Worm (Caenorhabditis elegans): ENCODE measurements around the gene Y43F8B.9.

Y43F8B.9 gene

DNA sequence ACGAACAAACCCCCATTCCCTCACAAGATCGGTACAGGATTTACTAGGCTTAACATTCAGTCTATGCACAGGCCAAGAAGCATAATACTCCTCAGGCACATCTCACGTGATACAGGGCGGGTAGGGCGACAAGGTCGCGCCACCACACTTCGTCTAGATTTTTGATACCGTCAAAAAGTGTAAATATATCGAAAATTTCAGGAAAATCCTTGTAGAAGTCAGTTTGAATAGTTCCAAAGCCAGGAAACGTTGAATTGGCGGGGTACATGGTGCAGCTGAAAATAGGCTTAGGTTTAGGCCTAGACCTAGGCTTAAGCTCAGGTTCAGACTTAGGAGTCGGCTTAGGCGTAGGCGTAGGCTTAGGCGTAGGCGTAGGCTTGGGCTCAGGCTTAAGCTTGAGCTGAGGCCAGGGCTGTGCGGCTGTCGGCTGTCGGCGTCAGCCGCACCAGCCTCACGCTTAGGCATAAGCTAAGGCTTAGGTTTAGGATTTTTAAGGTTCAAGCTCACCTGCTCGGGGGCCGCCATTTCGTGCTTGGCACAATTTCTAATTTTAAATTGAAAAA, 47.5 kb upstream of the Y43F8B.9 start:
- no peak for TF ChIP-seq sdz-38 (tag; optimal IDR thresholded peaks at IDR 0.05)
- no peak for TF ChIP-seq lsl-1 (GFP tag; optimal IDR thresholded peaks at IDR 0.05)
- TF ChIP-seq attf-3 (GFP tag; conservative IDR thresholded peaks at IDR 0.05), result peak; percentile 34; the same call in 1 of the 2 replicates
- peak; percentile 67 for TF ChIP-seq athp-1 (tag; optimal IDR thresholded peaks at IDR 0.05)
- no peak for TF ChIP-seq aptf-2 (GFP tag; conservative IDR thresholded peaks at IDR 0.05)
- 0 out of 2 replicates have a peak, but pooled peaks have one; percentile 39 for TF ChIP-seq dox-1 (GFP tag; IDR thresholded peaks at IDR 0.05)
- TF ChIP-seq aptf-3 (GFP tag; IDR thresholded peaks at IDR 0.05), result 0 out of 2 replicates have a peak, but pooled peaks have one; percentile 21
- peak; percentile 24 for TF ChIP-seq fkh-3 (tag; optimal IDR thresholded peaks at IDR 0.05)
- peak; percentile 28; the same call in 1 of the 2 replicates for TF ChIP-seq hmg-1.2 (GFP tag; IDR thresholded peaks at IDR 0.05)
- TF ChIP-seq lin-26 (GFP tag; IDR thresholded peaks at IDR 0.05), result 0 out of 2 replicates have a peak, but pooled peaks have one; percentile 44
- TF ChIP-seq sptf-2 (GFP tag; optimal IDR thresholded peaks at IDR 0.05), result peak; percentile 23
- TF ChIP-seq C17E4.6 (GFP tag; IDR thresholded peaks at IDR 0.05), result 0 out of 2 replicates have a peak, but pooled peaks have one; percentile 10
- peak; percentile 46 for TF ChIP-seq ekl-4 (GFP tag; IDR thresholded peaks at IDR 0.05)
- no peak for TF ChIP-seq snpc-4 (GFP tag; optimal IDR thresholded peaks at IDR 0.05)
- no peak for TF ChIP-seq snpc-4 (tag; optimal IDR thresholded peaks at IDR 0.05)
- peak; percentile 63 for TF ChIP-seq F52B5.7 (tag; optimal IDR thresholded peaks at IDR 0.05)
- TF ChIP-seq ama-1 (optimal IDR thresholded peaks at IDR 0.05), result no peak
- no peak for TF ChIP-seq ama-1 (GFP tag; optimal IDR thresholded peaks at IDR 0.05)
- TF ChIP-seq mes-4 (tag; optimal IDR thresholded peaks at IDR 0.05), result no peak
- peak; percentile 3 for TF ChIP-seq ztf-3 (GFP tag; optimal IDR thresholded peaks at IDR 0.05)
- peak; percentile 49 for TF ChIP-seq chd-7 (tag; optimal IDR thresholded peaks at IDR 0.05)
- TF ChIP-seq sea-2 (GFP tag; IDR thresholded peaks at IDR 0.05), result peak; percentile 67; the same call in 1 of the 2 replicates
- TF ChIP-seq zim-3 (tag; optimal IDR thresholded peaks at IDR 0.05), result peak; percentile 52
- TF ChIP-seq madf-3 (GFP tag; IDR thresholded peaks at IDR 0.05), result 0 out of 2 replicates have a peak, but pooled peaks have one; percentile 35
- TF ChIP-seq bed-2 (GFP tag; IDR thresholded peaks at IDR 0.05), result 0 out of 2 replicates have a peak, but pooled peaks have one; percentile 10

DNA sequence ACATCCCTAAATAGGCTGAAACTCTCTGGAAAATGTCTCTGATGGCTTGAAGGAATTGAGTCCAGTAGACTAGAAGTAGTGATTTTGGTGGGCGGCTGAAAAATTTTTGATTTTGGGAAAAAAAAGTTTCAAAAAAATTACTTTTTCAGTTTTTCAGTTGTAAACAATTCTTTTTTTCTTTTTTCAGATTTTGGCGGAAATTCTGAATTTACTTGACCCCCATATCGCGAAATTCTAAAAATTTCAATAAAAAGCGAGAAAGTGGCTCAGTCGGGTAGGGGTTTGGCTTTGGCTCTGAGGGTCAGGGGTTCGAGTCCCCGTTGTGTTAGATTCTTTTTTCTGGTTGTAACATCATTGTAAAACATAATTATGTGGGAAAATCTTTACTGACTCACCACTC, 46.9 kb upstream of the Y43F8B.9 start, which contains the start of gene srw-85:
Gene srw-85 (minus strand): TSS at position 101 of the 400 bp plus-strand sequence.
- TF ChIP-seq nhr-80 (tag; optimal IDR thresholded peaks at IDR 0.05), result no peak
- no peak for TF ChIP-seq rpc-1 (optimal IDR thresholded peaks at IDR 0.05)
- TF ChIP-seq rpc-1 (tag; optimal IDR thresholded peaks at IDR 0.05), result peak; percentile 16

DNA sequence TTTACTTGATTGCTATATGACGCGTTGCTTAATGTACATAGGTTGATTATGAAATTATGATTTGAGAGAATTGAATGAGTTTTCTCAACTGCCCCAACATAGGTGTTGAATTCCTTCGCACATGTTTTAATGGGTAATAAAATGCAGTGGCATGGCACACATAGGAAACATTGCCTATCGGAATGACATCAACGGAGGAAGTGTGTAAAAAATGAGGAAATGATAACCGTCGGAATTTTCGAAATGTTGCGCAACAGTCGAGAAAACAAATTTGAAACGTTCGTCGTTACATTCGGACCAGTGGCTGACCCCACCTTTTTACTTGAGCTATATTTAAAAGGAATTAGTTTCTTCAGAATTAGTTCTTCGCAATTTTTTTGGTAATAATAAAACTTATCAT, 45.9 kb upstream of the Y43F8B.9 start:
- TF ChIP-seq ztf-25 (GFP tag; IDR thresholded peaks at IDR 0.05) (no peak), Y67H2A.10 (GFP tag; conservative IDR thresholded peaks at IDR 0.05) (no peak), lin-40 (tag; optimal IDR thresholded peaks at IDR 0.05) (no peak), cebp-1 (GFP tag; IDR thresholded peaks at IDR 0.05) (peak; percentile 53; the same call in 1 of the 2 replicates), cebp-1 (tag; optimal IDR thresholded peaks at IDR 0.05) (peak; percentile 57)

DNA sequence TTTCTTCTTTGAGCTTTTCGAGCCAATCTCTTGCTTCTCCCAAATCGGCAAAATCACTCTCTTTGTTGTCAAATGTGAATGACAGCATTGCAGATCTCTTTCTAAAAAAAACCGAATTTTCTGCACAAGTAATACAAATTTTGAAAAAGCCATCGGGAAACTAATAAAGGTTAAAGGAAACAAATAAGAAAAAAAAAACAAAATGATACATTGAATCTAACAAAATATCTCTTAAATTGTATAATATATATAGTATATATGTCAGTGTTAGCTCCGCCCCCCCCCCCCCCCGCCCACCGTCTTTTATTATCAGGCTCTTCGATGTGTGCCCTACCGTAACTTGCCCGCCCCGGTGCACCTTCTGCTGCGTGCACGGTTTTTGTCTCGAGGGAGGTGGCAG, 45.0 kb upstream of the Y43F8B.9 start, which contains the start of gene C25F9.11:
Gene C25F9.11 (minus strand): TSS at position 101 of the 400 bp plus-strand sequence.
- TF ChIP-seq dpff-1 (tag; optimal IDR thresholded peaks at IDR 0.05), result no peak
- no peak for TF ChIP-seq dpl-1 (GFP tag; optimal IDR thresholded peaks at IDR 0.05)
- TF ChIP-seq sea-2 (GFP tag; IDR thresholded peaks at IDR 0.05), result no peak
- no peak for TF ChIP-seq madf-3 (GFP tag; IDR thresholded peaks at IDR 0.05)
- TF ChIP-seq atf-7 (tag; optimal IDR thresholded peaks at IDR 0.05), result no peak
- TF ChIP-seq F57C9.4 (tag; optimal IDR thresholded peaks at IDR 0.05), result no peak
- no peak for TF ChIP-seq unc-62 (GFP tag; optimal IDR thresholded peaks at IDR 0.05)
- TF ChIP-seq lsy-27 (tag; optimal IDR thresholded peaks at IDR 0.05; ENCODE audit: borderline replicate concordance, insufficient read depth), result no peak
- no peak for TF ChIP-seq mxl-1 (tag; optimal IDR thresholded peaks at IDR 0.05)
- no peak for TF ChIP-seq attf-5 (GFP tag; optimal IDR thresholded peaks at IDR 0.05)
- no peak for TF ChIP-seq hsf-1 (GFP tag; IDR thresholded peaks at IDR 0.05)
- no peak for TF ChIP-seq K11D2.4 (GFP tag; IDR thresholded peaks at IDR 0.05)
- TF ChIP-seq ceh-58 (GFP tag; IDR thresholded peaks at IDR 0.05), result no peak
- TF ChIP-seq bed-2 (GFP tag; IDR thresholded peaks at IDR 0.05), result no peak
- no peak for TF ChIP-seq F57A8.1 (GFP tag; optimal IDR thresholded peaks at IDR 0.05)
